Worm (Caenorhabditis elegans) whole organism, late embryonic: ENCODE measurements around the gene osm-12.

Experiments
- C08G9.2 ChIP-seq: sonication (generic microtip); optimal IDR thresholded peaks from 2 replicates; lab custom pipeline; 2016; ENCODE audit warnings: mild to moderate bottlenecking, missing genetic modification characterization, moderate library complexity, missing compliant biosample characterization
- K02D7.2 ChIP-seq: sonication (generic microtip); optimal IDR thresholded peaks from 2 replicates; lab custom pipeline; 2017; ENCODE audit warnings: mild to moderate bottlenecking, missing genetic modification characterization, missing compliant biosample characterization
- ama-1 ChIP-seq: fragments of 150-350 bp; optimal IDR thresholded peaks from 2 replicates; lab custom pipeline; 2014
- ceh-14 ChIP-seq: sonication (generic microtip); optimal IDR thresholded peaks from 2 replicates; lab custom pipeline; 2016; ENCODE audit warnings: missing genotype, missing genetic modification characterization, missing compliant biosample characterization
- ceh-2 ChIP-seq: sonication (generic microtip); optimal IDR thresholded peaks from 2 replicates; lab custom pipeline; 2016; ENCODE audit warnings: missing genotype, missing genetic modification characterization, missing compliant biosample characterization
- ceh-31 ChIP-seq: sonication (generic microtip); optimal IDR thresholded peaks from 2 replicates; lab custom pipeline; 2016; ENCODE audit warnings: missing genetic modification characterization, missing compliant biosample characterization
- ceh-48 ChIP-seq: sonication (generic microtip); optimal IDR thresholded peaks from 2 replicates; lab custom pipeline; 2016; ENCODE audit warnings: missing genetic modification characterization, inconsistent platforms, missing compliant biosample characterization
- ceh-6 ChIP-seq: fragments of 200-800 bp; sonication (Bioruptor generic); optimal IDR thresholded peaks from 2 replicates; lab custom pipeline; 2018; ENCODE audit warnings: mild to moderate bottlenecking, missing genetic modification characterization, missing compliant biosample characterization
- che-1 ChIP-seq: sonication (generic microtip); optimal IDR thresholded peaks from 2 replicates; lab custom pipeline; 2016; ENCODE audit warnings: mild to moderate bottlenecking, missing genetic modification characterization, missing compliant biosample characterization
- dve-1 ChIP-seq: sonication (generic microtip); optimal IDR thresholded peaks from 2 replicates; lab custom pipeline; 2017; ENCODE audit warnings: antibody characterized with exemption, mild to moderate bottlenecking, missing genetic modification characterization, missing compliant biosample characterization
- elt-2 ChIP-seq: sonication (generic microtip); optimal IDR thresholded peaks from 2 replicates; lab custom pipeline; 2016; ENCODE audit warnings: missing genetic modification reagents, missing genetic modification characterization, missing compliant biosample characterization
- ets-4 ChIP-seq: sonication (generic microtip); optimal IDR thresholded peaks from 2 replicates; lab custom pipeline; 2016; ENCODE audit warnings: missing genetic modification characterization, missing compliant biosample characterization
- fkh-10 ChIP-seq: fragments of 150-350 bp; optimal IDR thresholded peaks from 2 replicates; lab custom pipeline; 2014; ENCODE audit warnings: missing biosample characterization, missing genetic modification reagents, missing genetic modification characterization
- fkh-6 ChIP-seq: sonication (generic microtip); optimal IDR thresholded peaks from 2 replicates; lab custom pipeline; 2016; ENCODE audit warnings: missing genetic modification characterization, missing compliant biosample characterization
- gmeb-2 ChIP-seq: sonication (generic microtip); optimal IDR thresholded peaks from 2 replicates; lab custom pipeline; 2016; ENCODE audit warnings: missing genetic modification characterization, inconsistent platforms, missing compliant biosample characterization
- hlh-13 ChIP-seq: fragments of 200-800 bp; sonication (Bioruptor generic); optimal IDR thresholded peaks from 2 replicates; lab custom pipeline; 2018; ENCODE audit warnings: mild to moderate bottlenecking, missing genetic modification characterization, missing compliant biosample characterization
- hlh-15 ChIP-seq: sonication (generic microtip); optimal IDR thresholded peaks from 2 replicates; lab custom pipeline; 2016; ENCODE audit warnings: missing genetic modification characterization, missing compliant biosample characterization
- hlh-30 ChIP-seq: sonication (generic microtip); optimal IDR thresholded peaks from 2 replicates; lab custom pipeline; 2017; ENCODE audit warnings: antibody characterized with exemption, missing genetic modification characterization, missing compliant biosample characterization; ENCODE audit not compliant: insufficient read depth
- hlh-8 ChIP-seq: sonication (generic microtip); optimal IDR thresholded peaks from 2 replicates; lab custom pipeline; 2016; ENCODE audit warnings: missing genotype, missing genetic modification characterization, missing compliant biosample characterization
- madf-2 ChIP-seq: sonication (generic microtip); optimal IDR thresholded peaks from 2 replicates; lab custom pipeline; 2017; ENCODE audit warnings: missing genetic modification characterization, missing compliant biosample characterization
- nfya-1 ChIP-seq: sonication (generic microtip); optimal IDR thresholded peaks from 2 replicates; lab custom pipeline; 2017; ENCODE audit warnings: missing genetic modification characterization, mild to moderate bottlenecking, missing compliant biosample characterization, antibody characterized with exemption, moderate library complexity
- nhr-232 ChIP-seq: sonication (generic microtip); optimal IDR thresholded peaks from 2 replicates; lab custom pipeline; 2016; ENCODE audit warnings: missing genetic modification characterization, missing compliant biosample characterization
- pag-3 ChIP-seq: sonication (generic microtip); optimal IDR thresholded peaks from 2 replicates; lab custom pipeline; 2016; ENCODE audit warnings: missing compliant biosample characterization, missing genetic modification characterization, borderline replicate concordance
- pqm-1 ChIP-seq: sonication (generic microtip); optimal IDR thresholded peaks from 2 replicates; lab custom pipeline; 2016; ENCODE audit warnings: missing genetic modification characterization, missing compliant biosample characterization
- pros-1 ChIP-seq: fragments of 150-350 bp; optimal IDR thresholded peaks from 2 replicates; lab custom pipeline; 2014; ENCODE audit warnings: missing biosample characterization, missing genetic modification reagents, missing genetic modification characterization
- sdc-2 ChIP-seq: sonication (generic microtip); optimal IDR thresholded peaks from 2 replicates; lab custom pipeline; 2016; ENCODE audit warnings: missing genotype, missing genetic modification characterization, missing compliant biosample characterization
- tbx-2 ChIP-seq: sonication (generic microtip); optimal IDR thresholded peaks from 2 replicates; lab custom pipeline; 2016; ENCODE audit warnings: missing genetic modification characterization, missing compliant biosample characterization
- ttx-3 ChIP-seq: sonication (generic microtip); optimal IDR thresholded peaks from 2 replicates; lab custom pipeline; 2016; ENCODE audit warnings: missing genetic modification reagents, missing genetic modification characterization, missing compliant biosample characterization
- unc-42 ChIP-seq: sonication (generic microtip); optimal IDR thresholded peaks from 2 replicates; lab custom pipeline; 2016; ENCODE audit warnings: missing genotype, missing genetic modification characterization, missing compliant biosample characterization
- unc-55 ChIP-seq: sonication (generic microtip); optimal IDR thresholded peaks from 2 replicates; lab custom pipeline; 2017; ENCODE audit warnings: missing biosample characterization, missing genetic modification reagents, missing genetic modification characterization
- unc-86 ChIP-seq: sonication (generic microtip); optimal IDR thresholded peaks from 2 replicates; lab custom pipeline; 2016; ENCODE audit warnings: missing genetic modification characterization, missing compliant biosample characterization
- zip-5 ChIP-seq: sonication (generic microtip); optimal IDR thresholded peaks from 2 replicates; lab custom pipeline; 2016; ENCODE audit warnings: missing genetic modification characterization, missing compliant biosample characterization

osm-12 gene

ce11 chrIII:12231539-12231938 lies 29.2 kb upstream of the osm-12 start:
- peak; percentile 98 for TF ChIP-seq nfya-1 (tag; lab: Kevin White, UChicago)
- TF ChIP-seq dve-1 (tag; lab: Kevin White, UChicago): no peak

- no peak for TF ChIP-seq ceh-14 (tag; lab: Kevin White, UChicago)
- TF ChIP-seq dve-1 (tag; lab: Kevin White, UChicago): peak; percentile 95
- TF ChIP-seq, all 69 proteins: peak for 1
Observed at ce11 chrIII:12230195-12230594, 27.9 kb upstream of the osm-12 start.

- TF ChIP-seq pag-3 (tag; lab: Kevin White, UChicago) (no peak), nfya-1 (tag; lab: Kevin White, UChicago) (peak; percentile 78)
Observed at ce11 chrIII:12227935-12228334, 25.6 kb upstream of the osm-12 start.

ce11 chrIII:12226089-12226682 lies 23.8 kb upstream of the osm-12 start, which contains the start of the genes Y75B8A.18 and Y75B8A.19:
TSS of gene Y75B8A.18 (minus strand) at chrIII:12226230.
TSS of gene Y75B8A.19 (plus strand) at chrIII:12226632.
- TF ChIP-seq nfya-1 (tag; lab: Kevin White, UChicago): peak; percentile 42
- TF ChIP-seq fkh-6 (tag; lab: Kevin White, UChicago): no peak
- TF ChIP-seq unc-42: peak; percentile 88
- peak; percentile 7 for TF ChIP-seq tbx-2 (tag; lab: Kevin White, UChicago)
- peak; percentile 31 for TF ChIP-seq hlh-30

- TF ChIP-seq ama-1 (no peak), sdc-2 (tag; lab: Kevin White, UChicago) (no peak)
Observed at ce11 chrIII:12225234-12225633, 22.9 kb upstream of the osm-12 start, which contains the start of gene gmn-1. TSS of gene gmn-1 (minus strand) at chrIII:12225331.

- TF ChIP-seq fkh-10: no peak
- TF ChIP-seq unc-55 (GFP tag; lab: Kevin White, UChicago): no peak
- TF ChIP-seq che-1 (tag; lab: Kevin White, UChicago): no peak
- no peak for TF ChIP-seq hlh-13
- no peak for TF ChIP-seq ceh-14 (tag; lab: Kevin White, UChicago)
- no peak for TF ChIP-seq pqm-1 (tag; lab: Kevin White, UChicago)
- no peak for TF ChIP-seq ceh-6 (GFP tag; lab: Kevin White, UChicago)
- no peak for TF ChIP-seq hlh-30
- no peak for TF ChIP-seq ets-4 (tag; lab: Kevin White, UChicago)
- TF ChIP-seq, all 69 proteins: peak for 0
Observed at ce11 chrIII:12223208-12223607, 20.9 kb upstream of the osm-12 start.

- peak; percentile 66 for TF ChIP-seq nfya-1 (tag; lab: Kevin White, UChicago)
- TF ChIP-seq gmeb-2 (tag; lab: Kevin White, UChicago): no peak
Observed at ce11 chrIII:12221452-12221851, 19.1 kb upstream of the osm-12 start.

- no peak for TF ChIP-seq unc-42
- peak; percentile 56 for TF ChIP-seq nfya-1 (tag; lab: Kevin White, UChicago)
Observed at ce11 chrIII:12220820-12221219, 18.5 kb upstream of the osm-12 start.

- no peak for TF ChIP-seq unc-55 (GFP tag; lab: Kevin White, UChicago)
- no peak for TF ChIP-seq hlh-15 (tag; lab: Kevin White, UChicago)
- TF ChIP-seq hlh-8: peak; percentile 42
- TF ChIP-seq zip-5 (tag; lab: Kevin White, UChicago): peak; percentile 81
- peak; percentile 45 for TF ChIP-seq elt-2 (tag; lab: Kevin White, UChicago)
- peak; percentile 7 for TF ChIP-seq nfya-1 (tag; lab: Kevin White, UChicago)
- no peak for TF ChIP-seq pqm-1 (tag; lab: Kevin White, UChicago)
- no peak for TF ChIP-seq fkh-6 (tag; lab: Kevin White, UChicago)
- TF ChIP-seq C08G9.2: peak; percentile 47
- TF ChIP-seq ceh-14 (tag; lab: Kevin White, UChicago): peak; percentile 20
- TF ChIP-seq K02D7.2 (tag; lab: Kevin White, UChicago): no peak
- peak; percentile 65 for TF ChIP-seq tbx-2 (tag; lab: Kevin White, UChicago)
- peak; percentile 24 for TF ChIP-seq unc-42
- TF ChIP-seq ets-4 (tag; lab: Kevin White, UChicago): peak; percentile 30
- TF ChIP-seq unc-86: peak; percentile 36
- TF ChIP-seq ceh-48 (tag; lab: Kevin White, UChicago): peak; percentile 78
- TF ChIP-seq ceh-31 (tag; lab: Kevin White, UChicago): peak; percentile 75
- peak; percentile 7 for TF ChIP-seq ceh-2 (tag; lab: Kevin White, UChicago)
- TF ChIP-seq ttx-3: peak; percentile 1
- no peak for TF ChIP-seq pros-1 (tag; lab: Kevin White, UChicago)
- TF ChIP-seq madf-2 (tag; lab: Kevin White, UChicago): no peak
- no peak for TF ChIP-seq nhr-232 (tag; lab: Kevin White, UChicago)
- TF ChIP-seq ama-1: no peak
- TF ChIP-seq, all 69 proteins: peak for 14
Observed at ce11 chrIII:12218633-12219097, 16.3 kb upstream of the osm-12 start, which contains the start of the genes gex-4 and gphr-1. TSS of gene gex-4 (minus strand) at chrIII:12218634. TSS of gene gphr-1 (plus strand) at chrIII:12219047.
